Fruit fly (Drosophila melanogaster) whole organism, prepupa: ENCODE results near the gene nudE.
A peak's percentile ranks its signal among the peaks of the same experiment; 100 is the strongest.

Source experiments
- Blimp-1 ChIP-seq: fragments of 200-800 bp; sonication (Bioruptor generic); optimal IDR thresholded peaks from 3 replicates; lab custom pipeline; 2017; ENCODE audit warnings: missing biosample characterization, missing genetic modification characterization, mild to moderate bottlenecking, moderate library complexity, missing genetic modification reagents
- CG10669 ChIP-seq: fragments of 200-800 bp; sonication (Bioruptor generic); optimal IDR thresholded peaks from 3 replicates; lab custom pipeline; 2018; ENCODE audit warnings: missing biosample characterization, mild to moderate bottlenecking, missing genetic modification characterization, moderate library complexity
- CG11902 ChIP-seq: fragments of 200-800 bp; sonication (Bioruptor generic); optimal IDR thresholded peaks from 3 replicates; lab custom pipeline; 2016; ENCODE audit warnings: missing biosample characterization, missing genetic modification characterization
- CG1621 ChIP-seq: fragments of 200-800 bp; sonication (Bioruptor generic); optimal IDR thresholded peaks from 3 replicates; lab custom pipeline; 2018; ENCODE audit warnings: missing biosample characterization, mild to moderate bottlenecking, missing genetic modification characterization
- CG16779 ChIP-seq: fragments of 200-800 bp; sonication (Bioruptor generic); optimal IDR thresholded peaks from 3 replicates; lab custom pipeline; 2017; ENCODE audit warnings: missing biosample characterization, mild to moderate bottlenecking, missing genetic modification characterization
- CG3032 ChIP-seq: fragments of 200-800 bp; optimal IDR thresholded peaks from 2 replicates; lab custom pipeline; 2019; ENCODE audit warnings: missing biosample characterization, mild to moderate bottlenecking, missing genetic modification characterization, moderate library complexity
- CG31627 ChIP-seq: fragments of 200-800 bp; sonication (Bioruptor generic); optimal IDR thresholded peaks from 3 replicates; lab custom pipeline; 2016; ENCODE audit warnings: missing biosample characterization, missing genetic modification characterization
- CG32006 ChIP-seq: fragments of 200-800 bp; sonication (Bioruptor generic); optimal IDR thresholded peaks from 3 replicates; lab custom pipeline; 2017; ENCODE audit warnings: missing biosample characterization, mild to moderate bottlenecking, missing genetic modification characterization
- CG34406 ChIP-seq: fragments of 200-800 bp; sonication (Bioruptor generic); optimal IDR thresholded peaks from 3 replicates; lab custom pipeline; 2016; ENCODE audit warnings: missing biosample characterization, missing genetic modification characterization
- CG3919 ChIP-seq: fragments of 200-800 bp; sonication (Bioruptor generic); optimal IDR thresholded peaks from 3 replicates; lab custom pipeline; 2016; ENCODE audit warnings: missing biosample characterization, missing genetic modification characterization
- CG6163 ChIP-seq: fragments of 200-800 bp; sonication (Bioruptor generic); IDR thresholded peaks from 3 replicates; pipeline ENCODE4 v1.3.6; 2022; ENCODE audit warnings: missing biosample characterization, missing genetic modification characterization
- CG6276 ChIP-seq: fragments of 200-800 bp; sonication (Bioruptor generic); optimal IDR thresholded peaks from 2 replicates; lab custom pipeline; 2017; ENCODE audit warnings: missing biosample characterization, mild to moderate bottlenecking, missing genetic modification characterization
- CG6792 ChIP-seq: fragments of 200-800 bp; sonication (Bioruptor generic); optimal IDR thresholded peaks from 3 replicates; lab custom pipeline; 2016; ENCODE audit warnings: missing biosample characterization, missing genetic modification characterization
- CG6808 ChIP-seq: fragments of 200-800 bp; sonication (Bioruptor generic); optimal IDR thresholded peaks from 3 replicates; lab custom pipeline; 2017; ENCODE audit warnings: missing biosample characterization, missing genetic modification characterization, mild to moderate bottlenecking, moderate library complexity, missing genetic modification reagents
- CG7368 ChIP-seq: fragments of 200-800 bp; sonication (Bioruptor generic); optimal IDR thresholded peaks from 3 replicates; lab custom pipeline; 2016; ENCODE audit warnings: missing biosample characterization, missing genetic modification characterization
- CG8119 ChIP-seq: fragments of 200-800 bp; sonication (Bioruptor generic); IDR thresholded peaks from 3 replicates; pipeline ENCODE4 v1.3.6; 2022; ENCODE audit warnings: missing biosample characterization, missing genetic modification characterization
- CG8319 ChIP-seq: fragments of 200-800 bp; sonication (Bioruptor generic); optimal IDR thresholded peaks from 3 replicates; lab custom pipeline; 2016; ENCODE audit warnings: missing biosample characterization, missing genetic modification characterization
- CG8632 ChIP-seq: fragments of 200-800 bp; sonication (Bioruptor generic); optimal IDR thresholded peaks from 3 replicates; lab custom pipeline; 2016; ENCODE audit warnings: missing biosample characterization, missing genetic modification characterization
- Eip75B ChIP-seq: fragments of 200-800 bp; sonication (Bioruptor generic); optimal IDR thresholded peaks from 3 replicates; lab custom pipeline; 2016; ENCODE audit warnings: missing biosample characterization, missing genetic modification characterization
- Eip78C ChIP-seq: fragments of 200-800 bp; sonication (Bioruptor generic); peaks from one replicate; lab custom pipeline; 2016; ENCODE audit warnings: missing biosample characterization, missing genetic modification characterization
- Ets96B ChIP-seq: fragments of 200-800 bp; optimal IDR thresholded peaks from 2 replicates; lab custom pipeline; 2019; ENCODE audit warnings: missing biosample characterization, mild to moderate bottlenecking, missing genetic modification characterization, moderate library complexity
- Gug ChIP-seq: fragments of 200-800 bp; sonication (Bioruptor generic); IDR thresholded peaks from 2 replicates; pipeline ENCODE4 v1.3.6; 2022; ENCODE audit warnings: missing biosample characterization, missing genetic modification characterization
- Hr38 ChIP-seq: sonication (Bioruptor generic); optimal IDR thresholded peaks from 2 replicates; lab custom pipeline; 2016; ENCODE audit warnings: missing biosample characterization, missing genetic modification characterization
- Hr39 ChIP-seq: fragments of 200-800 bp; sonication (Bioruptor generic); optimal IDR thresholded peaks from 2 replicates; lab custom pipeline; 2016; ENCODE audit warnings: missing biosample characterization, missing genetic modification characterization
- Lpt ChIP-seq: fragments of 200-800 bp; sonication (Bioruptor generic); optimal IDR thresholded peaks from 3 replicates; lab custom pipeline; 2016; ENCODE audit warnings: missing biosample characterization, missing genetic modification characterization
- Met ChIP-seq: fragments of 200-800 bp; sonication (Bioruptor generic); optimal IDR thresholded peaks from 3 replicates; lab custom pipeline; 2016; ENCODE audit warnings: missing biosample characterization, missing genetic modification characterization
- Smox ChIP-seq: fragments of 200-800 bp; sonication (Bioruptor generic); optimal IDR thresholded peaks from 3 replicates; lab custom pipeline; 2016; ENCODE audit warnings: missing biosample characterization, missing genetic modification characterization
- Sox102F ChIP-seq: fragments of 200-800 bp; sonication (Bioruptor generic); optimal IDR thresholded peaks from 2 replicates; lab custom pipeline; 2016; ENCODE audit warnings: missing biosample characterization, mild to moderate bottlenecking, missing genetic modification characterization
- Sox14 ChIP-seq: fragments of 200-800 bp; sonication (Bioruptor generic); optimal IDR thresholded peaks from 3 replicates; lab custom pipeline; 2016; ENCODE audit warnings: missing biosample characterization, missing genetic modification characterization
- achi ChIP-seq: fragments of 200-800 bp; sonication (Bioruptor generic); optimal IDR thresholded peaks from 3 replicates; lab custom pipeline; 2016; ENCODE audit warnings: missing biosample characterization, missing genetic modification characterization
- acj6 ChIP-seq: fragments of 200-800 bp; sonication (Bioruptor generic); optimal IDR thresholded peaks from 3 replicates; lab custom pipeline; 2016; ENCODE audit warnings: missing biosample characterization, missing genetic modification characterization
- cyc ChIP-seq: fragments of 200-800 bp; sonication (Bioruptor generic); optimal IDR thresholded peaks from 3 replicates; lab custom pipeline; 2016; ENCODE audit warnings: missing biosample characterization, missing genetic modification characterization
- dsx ChIP-seq: fragments of 200-800 bp; optimal IDR thresholded peaks from 3 replicates; lab custom pipeline; 2019; ENCODE audit warnings: missing biosample characterization, mild to moderate bottlenecking, missing genetic modification characterization, moderate library complexity; ENCODE audit not compliant: poor library complexity, severe bottlenecking
- eg ChIP-seq: fragments of 200-800 bp; sonication (Bioruptor generic); IDR thresholded peaks from 3 replicates; pipeline ENCODE4 v1.3.6; 2022; ENCODE audit warnings: missing biosample characterization, missing genetic modification characterization
- fd85E ChIP-seq: fragments of 200-800 bp; sonication (Bioruptor generic); optimal IDR thresholded peaks from 3 replicates; lab custom pipeline; 2016; ENCODE audit warnings: missing biosample characterization, missing genetic modification characterization
- fkh ChIP-seq: fragments of 200-800 bp; sonication (Bioruptor generic); optimal IDR thresholded peaks from 3 replicates; lab custom pipeline; 2017; ENCODE audit warnings: missing biosample characterization, mild to moderate bottlenecking, missing genetic modification characterization, moderate library complexity
- lz ChIP-seq: fragments of 200-800 bp; sonication (Bioruptor generic); optimal IDR thresholded peaks from 3 replicates; lab custom pipeline; 2016; ENCODE audit warnings: missing biosample characterization, missing genetic modification characterization
- net ChIP-seq: fragments of 200-800 bp; sonication (Bioruptor generic); optimal IDR thresholded peaks from 3 replicates; lab custom pipeline; 2016; ENCODE audit warnings: missing biosample characterization, missing genetic modification characterization
- pdm3 ChIP-seq: fragments of 200-800 bp; sonication (Bioruptor generic); optimal IDR thresholded peaks from 3 replicates; lab custom pipeline; 2016; ENCODE audit warnings: missing biosample characterization, missing genetic modification characterization
- salr ChIP-seq, 2 experiments: fragments of 200-800 bp; sonication (Bioruptor generic); optimal IDR thresholded peaks; 3 replicates each; lab custom pipeline; 2016 to 2018; ENCODE audit warnings: missing biosample characterization in 2 of 2, missing genetic modification characterization in 2 of 2, mild to moderate bottlenecking in 1 of 2
- spab ChIP-seq: fragments of 200-800 bp; sonication (Bioruptor generic); optimal IDR thresholded peaks from 2 replicates; lab custom pipeline; 2017; ENCODE audit warnings: missing biosample characterization, mild to moderate bottlenecking, missing genetic modification characterization, missing genetic modification reagents
- ss ChIP-seq, 2 experiments: fragments of 200-800 bp; sonication (Bioruptor generic); optimal IDR thresholded peaks; 2 replicates in 1 of 2; 3 replicates in 1 of 2; lab custom pipeline; 2017 to 2018; ENCODE audit warnings: mild to moderate bottlenecking in 2 of 2, missing biosample characterization in 2 of 2, missing genetic modification characterization in 2 of 2, moderate library complexity in 1 of 2
- svp ChIP-seq: fragments of 200-800 bp; sonication (Bioruptor generic); peaks from one replicate; lab custom pipeline; 2016; ENCODE audit warnings: missing biosample characterization, missing genetic modification characterization
- topi ChIP-seq: fragments of 200-800 bp; sonication (Bioruptor generic); optimal IDR thresholded peaks from 3 replicates; lab custom pipeline; 2016; ENCODE audit warnings: missing biosample characterization, missing genetic modification characterization
- vri ChIP-seq: fragments of 200-800 bp; sonication (Bioruptor generic); optimal IDR thresholded peaks from 3 replicates; lab custom pipeline; 2016; ENCODE audit warnings: missing biosample characterization, mild to moderate bottlenecking, missing genetic modification characterization

Gene nudE

DNA sequence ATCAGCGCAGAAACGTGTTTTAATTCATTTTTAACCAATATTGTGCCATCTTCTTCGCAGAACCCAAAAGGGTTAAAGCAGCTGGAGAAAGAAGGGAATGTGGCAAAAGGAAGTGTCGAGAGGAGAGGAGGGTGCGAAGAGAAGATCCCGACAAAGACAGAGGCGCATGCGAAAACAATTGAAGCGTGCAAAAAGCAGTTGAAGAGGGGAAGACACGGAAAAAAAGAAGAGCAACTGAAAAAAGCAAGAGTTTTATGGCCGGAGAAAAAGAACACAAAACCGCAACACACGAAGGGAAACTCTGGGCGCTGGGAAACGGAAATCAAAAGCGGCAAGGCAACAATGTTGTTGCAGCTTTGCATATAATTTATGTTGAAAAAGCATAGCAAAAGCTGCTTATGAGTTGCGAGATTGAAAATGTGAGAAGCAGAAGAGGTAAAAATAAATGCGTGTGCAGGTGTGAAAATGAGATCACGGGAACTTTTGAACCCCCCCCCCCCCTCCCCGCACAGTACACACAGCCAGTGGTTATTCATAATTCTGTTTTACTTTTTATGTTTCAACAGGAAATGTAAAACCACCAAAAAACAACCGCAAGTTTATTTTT lies 45.8 kb upstream of the nudE start (continued):
- no peak for TF ChIP-seq pdm3 (GFP tag; lab: Kevin White, UChicago)
- TF ChIP-seq Gug (GFP tag; lab: Robert Waterston, UW): no peak
- TF ChIP-seq Eip78C (GFP tag; lab: Kevin White, UChicago): peak; percentile 54
- no peak for TF ChIP-seq Hr38 (GFP tag; lab: Kevin White, UChicago)
- TF ChIP-seq achi (GFP tag; lab: Kevin White, UChicago): peak; percentile 6
- no peak for TF ChIP-seq CG11902 (GFP tag; lab: Kevin White, UChicago)
- peak; percentile 55 for TF ChIP-seq Sox102F (GFP tag; lab: Kevin White, UChicago)
- TF ChIP-seq CG31627 (GFP tag; lab: Kevin White, UChicago): no peak

DNA sequence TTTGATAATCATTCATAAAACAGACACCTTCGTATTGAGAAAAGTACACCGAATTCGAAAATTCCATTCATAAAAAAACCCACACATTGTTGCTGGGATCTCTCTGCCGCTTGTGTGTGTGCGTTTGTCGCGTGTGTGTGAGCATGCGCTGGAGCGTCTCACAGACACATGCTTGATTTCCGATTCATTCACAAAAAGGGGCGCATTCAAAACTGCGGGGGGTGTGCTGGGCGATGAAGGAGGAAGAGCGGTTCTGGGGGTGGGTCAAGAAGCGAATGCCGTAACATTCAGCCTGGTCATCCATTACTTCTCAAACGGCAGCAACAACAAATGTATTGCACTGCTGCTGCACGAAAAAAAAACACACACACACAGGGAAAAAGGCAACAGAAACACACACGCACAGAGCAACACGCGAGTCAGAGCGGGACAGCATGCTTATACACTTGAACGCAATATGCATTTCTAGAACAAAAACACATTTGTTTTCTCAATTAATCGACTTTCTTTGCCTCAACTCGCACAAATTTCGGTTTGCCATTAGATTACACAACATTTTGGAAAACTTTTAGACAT lies 45.1 kb upstream of the nudE start:
- TF ChIP-seq CG32006 (GFP tag; lab: Kevin White, UChicago) (no peak), pdm3 (GFP tag; lab: Kevin White, UChicago) (no peak), CG6276 (GFP tag; lab: Kevin White, UChicago) (peak; percentile 1), CG7368 (GFP tag; lab: Kevin White, UChicago) (peak; percentile 14), CG10669 (GFP tag; lab: Kevin White, UChicago) (no peak), CG8119 (GFP tag; lab: Robert Waterston, UW) (no peak), CG31627 (GFP tag; lab: Kevin White, UChicago) (no peak), acj6 (no peak), topi (no peak), Sox102F (GFP tag; lab: Kevin White, UChicago) (no peak), Hr39 (GFP tag; lab: Kevin White, UChicago) (no peak), ss (GFP tag; optimal IDR thresholded peaks at IDR 0.05; lab: Kevin White, UChicago) (peak; percentile 30 to 40), svp (peak; percentile 72), Hr38 (GFP tag; lab: Kevin White, UChicago) (no peak), CG1621 (no peak), dsx (peak; percentile 95), vri (GFP tag; lab: Kevin White, UChicago) (peak; percentile 82), CG6808 (GFP tag; lab: Kevin White, UChicago) (no peak), CG16779 (tag; lab: Kevin White, UChicago) (peak; percentile 56), Ets96B (tag; lab: Kevin White, UChicago) (peak; percentile 1), CG11902 (GFP tag; lab: Kevin White, UChicago) (no peak), achi (GFP tag; lab: Kevin White, UChicago) (no peak), CG6163 (GFP tag; lab: Robert Waterston, UW) (peak; percentile 66), Blimp-1 (GFP tag; lab: Kevin White, UChicago) (no peak), cyc (no peak), CG3919 (GFP tag; lab: Kevin White, UChicago) (peak; percentile 42), salr (GFP tag; optimal IDR thresholded peaks at IDR 0.05; lab: Kevin White, UChicago) (peak in 1 of 2 experiments; percentile 7), Smox (GFP tag; lab: Kevin White, UChicago) (no peak), Eip78C (GFP tag; lab: Kevin White, UChicago) (no peak), CG8319 (GFP tag; lab: Kevin White, UChicago) (no peak), fkh (GFP tag; lab: Kevin White, UChicago) (peak; percentile 14), CG3032 (tag; lab: Kevin White, UChicago) (no peak), Lpt (GFP tag; lab: Kevin White, UChicago) (no peak), lz (GFP tag; lab: Kevin White, UChicago) (no peak), fd85E (GFP tag; lab: Kevin White, UChicago) (no peak), eg (GFP tag; lab: Robert Waterston, UW) (peak; percentile 44; the same call in 1 of the 3 replicates), Eip75B (GFP tag; lab: Kevin White, UChicago) (peak; percentile 37), CG34406 (GFP tag; lab: Kevin White, UChicago) (no peak), Met (GFP tag; lab: Kevin White, UChicago) (no peak), CG8632 (GFP tag; lab: Kevin White, UChicago) (no peak), spab (GFP tag; lab: Kevin White, UChicago) (no peak), Sox14 (GFP tag; lab: Kevin White, UChicago) (peak; percentile 62), CG6792 (no peak), net (no peak)
